Fruit fly (Drosophila melanogaster) whole organism, embryonic: ENCODE data around the gene CG17637.

ENCODE experiments used
- Abd-B ChIP-seq: fragments of 200-800 bp; sonication (Bioruptor generic); optimal IDR thresholded peaks from 2 replicates; lab custom pipeline; 2018; ENCODE audit warnings: missing biosample characterization, mild to moderate bottlenecking, missing genetic modification characterization, moderate library complexity
- Aef1 ChIP-seq: fragments of 200-800 bp; sonication (Bioruptor generic); IDR thresholded peaks from 3 replicates; pipeline ENCODE4 v1.3.6; 2022; ENCODE audit warnings: missing biosample characterization, missing genetic modification characterization
- CG10274 ChIP-seq: fragments of 200-800 bp; sonication (Bioruptor generic); optimal IDR thresholded peaks from 3 replicates; lab custom pipeline; 2017; ENCODE audit warnings: missing biosample characterization, mild to moderate bottlenecking, missing genetic modification characterization
- CG10366 ChIP-seq: fragments of 200-800 bp; sonication (Bioruptor generic); IDR thresholded peaks from 2 replicates; pipeline ENCODE4 v1.3.6; 2022; ENCODE audit warnings: missing biosample characterization, missing genetic modification characterization
- CG12104 ChIP-seq: fragments of 200-800 bp; sonication (Bioruptor generic); optimal IDR thresholded peaks from 3 replicates; lab custom pipeline; 2016; ENCODE audit warnings: missing biosample characterization, missing genetic modification characterization
- CG12391 ChIP-seq: fragments of 200-800 bp; sonication (Bioruptor generic); optimal IDR thresholded peaks from 3 replicates; lab custom pipeline; 2018; ENCODE audit warnings: missing biosample characterization, mild to moderate bottlenecking, missing genetic modification characterization, moderate library complexity
- CG17328 ChIP-seq: fragments of 200-800 bp; sonication (Bioruptor generic); IDR thresholded peaks from 2 replicates; pipeline ENCODE4 v1.3.6; 2022; ENCODE audit warnings: missing biosample characterization, missing genetic modification characterization
- CG2199 ChIP-seq: fragments of 200-800 bp; sonication (Bioruptor generic); IDR thresholded peaks from 3 replicates; pipeline ENCODE4 v1.3.6; 2022; ENCODE audit warnings: missing biosample characterization, missing genetic modification characterization
- CG34224 ChIP-seq: fragments of 200-800 bp; sonication (Bioruptor generic); IDR thresholded peaks from 3 replicates; pipeline ENCODE4 v1.3.6; 2022; ENCODE audit warnings: missing biosample characterization, missing genetic modification characterization; ENCODE audit not compliant: partially characterized antibody
- CG34422 ChIP-seq: fragments of 200-800 bp; sonication (Bioruptor generic); IDR thresholded peaks from 3 replicates; pipeline ENCODE4 v1.3.6; 2022; ENCODE audit warnings: missing biosample characterization, missing genetic modification characterization
- CG3726 ChIP-seq: fragments of 200-800 bp; sonication (Bioruptor generic); IDR thresholded peaks from 3 replicates; pipeline ENCODE4, ENCODE4 v1.3.6; 2022; ENCODE audit warnings: missing biosample characterization, missing genetic modification characterization
- CG42726 ChIP-seq: fragments of 200-800 bp; sonication (Bioruptor generic); IDR thresholded peaks from 2 replicates; pipeline ENCODE4 v1.3.6; 2022; ENCODE audit warnings: missing biosample characterization, missing genetic modification characterization; ENCODE audit not compliant: partially characterized antibody
- CG4282 ChIP-seq: fragments of 200-800 bp; sonication (Bioruptor generic); optimal IDR thresholded peaks from 2 replicates; lab custom pipeline; 2016; ENCODE audit warnings: missing biosample characterization, missing genetic modification characterization
- CG7372 ChIP-seq: fragments of 200-800 bp; sonication (Bioruptor generic); IDR thresholded peaks from 2 replicates; pipeline ENCODE4 v1.3.6; 2022; ENCODE audit warnings: missing biosample characterization, missing genetic modification characterization
- CG8944 ChIP-seq: fragments of 200-800 bp; sonication (Bioruptor generic); optimal IDR thresholded peaks from 3 replicates; lab custom pipeline; 2016; ENCODE audit warnings: missing biosample characterization, missing genetic modification characterization
- CG9932 ChIP-seq: fragments of 200-800 bp; sonication (Bioruptor generic); IDR thresholded peaks from 2 replicates; pipeline ENCODE4 v1.3.6; 2022; ENCODE audit warnings: missing biosample characterization, missing genetic modification characterization
- Fer2 ChIP-seq: fragments of 200-800 bp; sonication (Bioruptor generic); optimal IDR thresholded peaks from 2 replicates; lab custom pipeline; 2018; ENCODE audit warnings: missing biosample characterization, mild to moderate bottlenecking, missing genetic modification characterization, moderate library complexity
- Hey ChIP-seq: fragments of 200-800 bp; sonication (Bioruptor generic); optimal IDR thresholded peaks from 3 replicates; lab custom pipeline; 2018; ENCODE audit warnings: missing biosample characterization, mild to moderate bottlenecking, missing genetic modification characterization
- HmgD ChIP-seq: fragments of 200-800 bp; sonication (Bioruptor generic); optimal IDR thresholded peaks from 3 replicates; lab custom pipeline; 2016; ENCODE audit warnings: missing biosample characterization, missing genetic modification characterization
- Max ChIP-seq: fragments of 200-800 bp; sonication (Bioruptor generic); optimal IDR thresholded peaks from 2 replicates; lab custom pipeline; 2016; ENCODE audit warnings: missing biosample characterization, mild to moderate bottlenecking, missing genetic modification characterization
- Rfx ChIP-seq: fragments of 200-800 bp; sonication (Bioruptor generic); IDR thresholded peaks from 2 replicates; pipeline ENCODE4 v1.3.6; 2022; ENCODE audit warnings: missing biosample characterization, missing genetic modification characterization
- Sox100B ChIP-seq: fragments of 200-800 bp; sonication (Bioruptor generic); optimal IDR thresholded peaks from 3 replicates; lab custom pipeline; 2018; ENCODE audit warnings: missing biosample characterization, mild to moderate bottlenecking, missing genetic modification characterization
- aop ChIP-seq: fragments of 200-800 bp; sonication (Bioruptor generic); IDR thresholded peaks from 2 replicates; pipeline ENCODE4 v1.3.6; 2022; ENCODE audit warnings: missing biosample characterization, missing genetic modification characterization
- bbx ChIP-seq: fragments of 200-800 bp; sonication (Bioruptor generic); IDR thresholded peaks from 2 replicates; pipeline ENCODE4 v1.3.6; 2022; ENCODE audit warnings: missing biosample characterization, missing genetic modification characterization; ENCODE audit not compliant: partially characterized antibody
- bsh ChIP-seq, 2 experiments: fragments of 200-800 bp; sonication (Bioruptor generic); optimal IDR thresholded peaks; 2 replicates each; lab custom pipeline; 2017 to 2018; ENCODE audit warnings: mild to moderate bottlenecking in 2 of 2, missing biosample characterization in 2 of 2, missing genetic modification characterization in 2 of 2, moderate library complexity in 1 of 2
- cato ChIP-seq: fragments of 200-800 bp; sonication (Bioruptor generic); optimal IDR thresholded peaks from 2 replicates; lab custom pipeline; 2016; ENCODE audit warnings: missing biosample characterization, missing genetic modification characterization, borderline replicate concordance
- cg ChIP-seq: fragments of 200-800 bp; sonication (Bioruptor generic); optimal IDR thresholded peaks from 3 replicates; lab custom pipeline; 2019; ENCODE audit warnings: missing biosample characterization, mild to moderate bottlenecking, missing genetic modification characterization, moderate library complexity
- corto ChIP-seq: fragments of 200-800 bp; sonication (Bioruptor generic); optimal IDR thresholded peaks from 2 replicates; lab custom pipeline; 2016; ENCODE audit warnings: missing biosample characterization, mild to moderate bottlenecking, missing genetic modification characterization, moderate library complexity
- dati ChIP-seq: fragments of 200-800 bp; sonication (Bioruptor generic); IDR thresholded peaks from 2 replicates; pipeline ENCODE4 v1.3.6; 2022; ENCODE audit warnings: missing biosample characterization, missing genetic modification characterization
- dmrt99B ChIP-seq: fragments of 200-800 bp; sonication (Bioruptor generic); optimal IDR thresholded peaks from 2 replicates; lab custom pipeline; 2018; ENCODE audit warnings: missing biosample characterization, mild to moderate bottlenecking, missing genetic modification characterization, moderate library complexity
- exex ChIP-seq: fragments of 200-800 bp; sonication (Bioruptor generic); optimal IDR thresholded peaks from 4 replicates; lab custom pipeline; 2018; ENCODE audit warnings: missing biosample characterization, mild to moderate bottlenecking, missing genetic modification characterization, moderate library complexity
- fd3F ChIP-seq: fragments of 200-800 bp; sonication (Bioruptor generic); optimal IDR thresholded peaks from 2 replicates; lab custom pipeline; 2018; ENCODE audit warnings: missing biosample characterization, mild to moderate bottlenecking, missing genetic modification characterization, moderate library complexity
- gcm2 ChIP-seq: fragments of 200-800 bp; sonication (Bioruptor generic); optimal IDR thresholded peaks from 2 replicates; lab custom pipeline; 2016; ENCODE audit warnings: missing biosample characterization, missing genetic modification characterization
- h ChIP-seq: fragments of >200 bp; optimal IDR thresholded peaks from 2 replicates; lab custom pipeline; 2017
- pb ChIP-seq: fragments of 200-800 bp; sonication (Bioruptor generic); optimal IDR thresholded peaks from 3 replicates; lab custom pipeline; 2016; ENCODE audit warnings: missing biosample characterization, missing genetic modification characterization
- pnt ChIP-seq: fragments of 200-800 bp; sonication (Bioruptor generic); optimal IDR thresholded peaks from 3 replicates; lab custom pipeline; 2016; ENCODE audit warnings: missing biosample characterization, missing genetic modification characterization
- prd ChIP-seq, 3 experiments: fragments of >200 bp in 2 of 3; fragments of 200-800 bp in 1 of 3; sonication (Bioruptor generic) in 1 of 3; optimal IDR thresholded peaks in 2 of 3; IDR thresholded peaks in 1 of 3; 2 replicates in 2 of 3; 3 replicates in 1 of 3; pipeline versions ENCODE4 v1.3.6 to Lab custom; 2017 to 2022; ENCODE audit warnings: missing biosample characterization in 1 of 3, missing genetic modification characterization in 1 of 3
- pzg ChIP-seq: fragments of 200-800 bp; sonication (Bioruptor generic); optimal IDR thresholded peaks from 3 replicates; lab custom pipeline; 2018; ENCODE audit warnings: missing biosample characterization, mild to moderate bottlenecking, missing genetic modification characterization, moderate library complexity
- rib ChIP-seq: fragments of 200-800 bp; sonication (Bioruptor generic); IDR thresholded peaks from 2 replicates; pipeline ENCODE4 v1.3.6; 2022; ENCODE audit warnings: missing biosample characterization, missing genetic modification characterization
- sim ChIP-seq: fragments of 200-800 bp; sonication (Bioruptor generic); IDR thresholded peaks from 2 replicates; pipeline ENCODE4 v1.3.6; 2022; ENCODE audit warnings: missing biosample characterization, missing genetic modification characterization
- sima ChIP-seq: fragments of 200-800 bp; sonication (Bioruptor generic); optimal IDR thresholded peaks from 2 replicates; lab custom pipeline; 2016; ENCODE audit warnings: missing biosample characterization, missing genetic modification characterization
- slp2 ChIP-seq: fragments of 200-800 bp; sonication (Bioruptor generic); optimal IDR thresholded peaks from 2 replicates; lab custom pipeline; 2016; ENCODE audit warnings: missing biosample characterization, missing genetic modification characterization
- sqz ChIP-seq: fragments of 200-800 bp; sonication (Bioruptor generic); optimal IDR thresholded peaks from 3 replicates; lab custom pipeline; 2018; ENCODE audit warnings: missing biosample characterization, mild to moderate bottlenecking, missing genetic modification characterization
- tgo ChIP-seq: fragments of 200-800 bp; sonication (Bioruptor generic); IDR thresholded peaks from 3 replicates; pipeline ENCODE4 v1.3.6; 2022; ENCODE audit warnings: missing biosample characterization, missing genetic modification characterization
- tin ChIP-seq: fragments of 200-800 bp; sonication (Bioruptor generic); optimal IDR thresholded peaks from 3 replicates; lab custom pipeline; 2016; ENCODE audit warnings: missing biosample characterization, missing genetic modification characterization
- usp ChIP-seq: fragments of >200 bp; optimal IDR thresholded peaks from 2 replicates; lab custom pipeline; 2017; ENCODE audit warnings: missing biosample characterization, missing genetic modification characterization
- vfl ChIP-seq: fragments of 200-800 bp; sonication (Bioruptor generic); optimal IDR thresholded peaks from 2 replicates; lab custom pipeline; 2016; ENCODE audit warnings: missing biosample characterization, missing genetic modification characterization
- vvl ChIP-seq: fragments of 200-800 bp; sonication (Bioruptor generic); IDR thresholded peaks from 2 replicates; pipeline ENCODE4 v1.3.6; 2022; ENCODE audit warnings: missing biosample characterization, missing genetic modification characterization
- zen ChIP-seq: fragments of 200-800 bp; sonication (Bioruptor generic); optimal IDR thresholded peaks from 3 replicates; lab custom pipeline; 2018; ENCODE audit warnings: missing biosample characterization, mild to moderate bottlenecking, missing genetic modification characterization, moderate library complexity
- zfh1 ChIP-seq: fragments of 200-800 bp; sonication (Bioruptor generic); IDR thresholded peaks from 3 replicates; pipeline ENCODE4 v1.3.6; 2022; ENCODE audit warnings: missing biosample characterization, missing genetic modification characterization

CG17637 gene

DNA sequence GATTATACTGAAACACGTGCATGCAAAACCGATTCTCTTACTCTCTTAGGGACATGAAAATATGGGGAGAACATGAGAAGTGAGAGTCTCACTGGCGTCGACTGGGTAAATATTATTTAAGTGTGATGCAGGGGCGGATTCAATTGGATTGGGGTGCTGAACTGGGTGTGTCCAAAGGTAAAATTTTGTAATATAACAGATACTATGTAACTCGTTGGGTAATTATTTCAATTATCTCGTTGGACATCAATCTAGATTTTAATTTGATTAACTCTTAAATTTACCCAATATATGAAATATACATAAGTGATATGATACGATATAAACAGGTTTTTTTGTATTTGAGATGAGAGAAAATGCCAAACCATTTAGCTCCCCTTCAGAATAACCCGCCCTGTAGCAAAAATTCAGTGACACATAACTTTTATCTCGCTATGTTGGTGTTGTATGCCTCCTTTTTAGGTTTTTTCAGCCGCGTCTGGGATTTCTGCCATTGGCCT lies 4.2 kb downstream of the CG17637 start (continued):
- peak; percentile 92 for TF ChIP-seq rib (GFP tag; lab: Robert Waterston, UW)
- peak; percentile 84; the same call in 2 of the 3 replicates for TF ChIP-seq CG2199 (GFP tag; lab: Robert Waterston, UW)
- TF ChIP-seq zen: peak; percentile 83
- TF ChIP-seq CG34224 (GFP tag; lab: Robert Waterston, UW): peak; percentile 52; the same call in 1 of the 3 replicates
- peak; percentile 95 for TF ChIP-seq tgo (GFP tag; lab: Robert Waterston, UW)
- peak; percentile 93 for TF ChIP-seq CG34422 (GFP tag; lab: Robert Waterston, UW)
- peak; percentile 90 for TF ChIP-seq pnt (GFP tag; lab: Kevin White, UChicago)
- TF ChIP-seq sim (GFP tag; lab: Robert Waterston, UW): peak; percentile 64; the same call in 1 of the 2 replicates
- TF ChIP-seq pb (GFP tag; lab: Kevin White, UChicago): peak; percentile 78
- peak; percentile 34; the same call in 1 of the 2 replicates for TF ChIP-seq dati (GFP tag; lab: Robert Waterston, UW)
- TF ChIP-seq pzg (GFP tag; lab: Kevin White, UChicago): peak; percentile 25
- TF ChIP-seq bsh (GFP tag; optimal IDR thresholded peaks at IDR 0.05; lab: Kevin White, UChicago): peak; percentile 71 to 86
- peak; percentile 93 for TF ChIP-seq Aef1
- TF ChIP-seq HmgD (GFP tag; lab: Kevin White, UChicago): peak; percentile 81
- TF ChIP-seq Rfx (GFP tag; lab: Robert Waterston, UW): peak; percentile 98
- peak; percentile 79 for TF ChIP-seq cato (GFP tag; lab: Kevin White, UChicago)
- peak; percentile 93 for TF ChIP-seq dmrt99B
- TF ChIP-seq vfl (GFP tag; lab: Kevin White, UChicago): peak; percentile 92
- peak; percentile 91 for TF ChIP-seq Max (GFP tag; lab: Kevin White, UChicago)
- peak; percentile 78 for TF ChIP-seq Hey (tag; lab: Kevin White, UChicago)
- TF ChIP-seq exex (tag; lab: Kevin White, UChicago): peak; percentile 88
- TF ChIP-seq CG10274: peak; percentile 89
- TF ChIP-seq CG42726 (GFP tag; lab: Robert Waterston, UW): no peak; the same call in 1 of the 2 replicates
- TF ChIP-seq CG12391: peak; percentile 93
- peak; percentile 60 for TF ChIP-seq CG4282 (GFP tag; lab: Kevin White, UChicago)
- peak; percentile 92 for TF ChIP-seq CG12104 (GFP tag; lab: Kevin White, UChicago)
- no peak for TF ChIP-seq bbx (GFP tag; lab: Robert Waterston, UW)
- peak; percentile 87 for TF ChIP-seq CG10366 (GFP tag; lab: Robert Waterston, UW)
- no peak for TF ChIP-seq h (lab: Kevin White, UChicago)
- peak; percentile 96 for TF ChIP-seq vvl (GFP tag; lab: Robert Waterston, UW)
- TF ChIP-seq tin (GFP tag; lab: Kevin White, UChicago): peak; percentile 95
- peak; percentile 88 for TF ChIP-seq slp2
- peak; percentile 92 for TF ChIP-seq zfh1 (GFP tag; lab: Robert Waterston, UW)
- TF ChIP-seq Abd-B (GFP tag; lab: Kevin White, UChicago): peak; percentile 96
- no peak for TF ChIP-seq cg (GFP tag; lab: Kevin White, UChicago)
- peak; percentile 88 for TF ChIP-seq CG8944 (GFP tag; lab: Kevin White, UChicago)
- no peak for TF ChIP-seq prd (optimal IDR thresholded peaks at IDR 0.05; lab: Kevin White, UChicago)
- peak; percentile 96 for TF ChIP-seq prd (GFP tag; IDR thresholded peaks at IDR 0.05; lab: Robert Waterston, UW)
- TF ChIP-seq gcm2 (GFP tag; lab: Kevin White, UChicago): peak; percentile 76
- TF ChIP-seq Fer2 (tag; lab: Kevin White, UChicago): peak; percentile 93
- peak; percentile 65 for TF ChIP-seq sqz
- TF ChIP-seq CG17328 (GFP tag; lab: Robert Waterston, UW): peak; percentile 83
- peak; percentile 94 for TF ChIP-seq fd3F
- TF ChIP-seq Sox100B (GFP tag; lab: Kevin White, UChicago): peak; percentile 88
- TF ChIP-seq sima (GFP tag; lab: Kevin White, UChicago): peak; percentile 48
- TF ChIP-seq corto (GFP tag; lab: Kevin White, UChicago): peak; percentile 31
- TF ChIP-seq CG3726: no peak
- peak; percentile 98 for TF ChIP-seq CG9932 (GFP tag; lab: Robert Waterston, UW)
- TF ChIP-seq CG7372: peak; percentile 95
- TF ChIP-seq usp (GFP tag; lab: Kevin White, UChicago): no peak
- no peak for TF ChIP-seq aop
